Worm (Caenorhabditis elegans) whole organism, late embryonic: ENCODE data around the gene egl-6.

Experiments
- ama-1 ChIP-seq: fragments of 150-350 bp; optimal IDR thresholded peaks from 2 replicates; lab custom pipeline; 2014
- ceh-19 ChIP-seq: fragments of 200-800 bp; sonication (Bioruptor generic); optimal IDR thresholded peaks from 2 replicates; lab custom pipeline; 2018; ENCODE audit warnings: mild to moderate bottlenecking, missing genetic modification characterization, missing compliant biosample characterization
- dve-1 ChIP-seq: sonication (generic microtip); optimal IDR thresholded peaks from 2 replicates; lab custom pipeline; 2017; ENCODE audit warnings: antibody characterized with exemption, mild to moderate bottlenecking, missing genetic modification characterization, missing compliant biosample characterization
- hlh-13 ChIP-seq: fragments of 200-800 bp; sonication (Bioruptor generic); optimal IDR thresholded peaks from 2 replicates; lab custom pipeline; 2018; ENCODE audit warnings: mild to moderate bottlenecking, missing genetic modification characterization, missing compliant biosample characterization
- hlh-30 ChIP-seq: sonication (generic microtip); optimal IDR thresholded peaks from 2 replicates; lab custom pipeline; 2017; ENCODE audit warnings: antibody characterized with exemption, missing genetic modification characterization, missing compliant biosample characterization; ENCODE audit not compliant: insufficient read depth
- nfya-1 ChIP-seq: sonication (generic microtip); optimal IDR thresholded peaks from 2 replicates; lab custom pipeline; 2017; ENCODE audit warnings: missing genetic modification characterization, mild to moderate bottlenecking, missing compliant biosample characterization, antibody characterized with exemption, moderate library complexity
- nhr-11 ChIP-seq: fragments of 150-350 bp; optimal IDR thresholded peaks from 2 replicates; lab custom pipeline; 2014; ENCODE audit warnings: missing biosample characterization, missing genetic modification characterization
- pag-3 ChIP-seq: sonication (generic microtip); optimal IDR thresholded peaks from 2 replicates; lab custom pipeline; 2016; ENCODE audit warnings: missing compliant biosample characterization, missing genetic modification characterization, borderline replicate concordance
- sox-4 ChIP-seq: sonication (generic microtip); optimal IDR thresholded peaks from 2 replicates; lab custom pipeline; 2017; ENCODE audit warnings: mild to moderate bottlenecking, missing genetic modification characterization, inconsistent platforms, missing compliant biosample characterization
- unc-55 ChIP-seq: sonication (generic microtip); optimal IDR thresholded peaks from 2 replicates; lab custom pipeline; 2017; ENCODE audit warnings: missing biosample characterization, missing genetic modification reagents, missing genetic modification characterization
- ztf-16 ChIP-seq: sonication (generic microtip); optimal IDR thresholded peaks from 2 replicates; lab custom pipeline; 2017; ENCODE audit warnings: missing genetic modification characterization, missing compliant biosample characterization

ce11 chrX:5923672-5924071 lies 7.2 kb upstream of the egl-6 start:
- no peak for TF ChIP-seq pag-3
- no peak for TF ChIP-seq hlh-13
- TF ChIP-seq sox-4: no peak
- TF ChIP-seq nhr-11 (tag; lab: Kevin White, UChicago): no peak
- TF ChIP-seq ceh-19: no peak
- TF ChIP-seq nfya-1 (tag; lab: Kevin White, UChicago): no peak
- no peak for TF ChIP-seq ztf-16
- TF ChIP-seq ama-1 (lab: Kevin White, UChicago): no peak
- no peak for TF ChIP-seq unc-55 (GFP tag; lab: Kevin White, UChicago)
- no peak for TF ChIP-seq dve-1 (tag; lab: Kevin White, UChicago)
- no peak for TF ChIP-seq hlh-30 (tag; lab: Kevin White, UChicago)
